Fruit fly (Drosophila melanogaster) whole organism, embryonic: Measurements from ENCODE around the gene HERC2.

Source experiments
- Bgb ChIP-seq: fragments of 200-800 bp; sonication (Bioruptor generic); IDR thresholded peaks from 2 replicates; pipeline ENCODE4 v1.3.6; 2022; ENCODE audit warnings: missing biosample characterization, missing genetic modification characterization; ENCODE audit not compliant: partially characterized antibody
- C15 ChIP-seq: fragments of 200-800 bp; sonication (Bioruptor generic); IDR thresholded peaks from 3 replicates; pipeline ENCODE4 v1.3.6; 2022; ENCODE audit warnings: missing biosample characterization, missing genetic modification characterization
- CG10565 ChIP-seq: fragments of 200-800 bp; sonication (Bioruptor generic); optimal IDR thresholded peaks from 3 replicates; lab custom pipeline; 2016; ENCODE audit warnings: missing biosample characterization, mild to moderate bottlenecking, missing genetic modification characterization
- CG13296 ChIP-seq: fragments of 200-800 bp; sonication (Bioruptor generic); optimal IDR thresholded peaks from 3 replicates; lab custom pipeline; 2018; ENCODE audit warnings: missing biosample characterization, mild to moderate bottlenecking, missing genetic modification characterization
- CG1529 ChIP-seq: fragments of 200-800 bp; sonication (Bioruptor generic); optimal IDR thresholded peaks from 3 replicates; lab custom pipeline; 2018; ENCODE audit warnings: missing biosample characterization, missing genetic modification characterization
- CG15696 ChIP-seq: fragments of 200-800 bp; sonication (Bioruptor generic); optimal IDR thresholded peaks from 2 replicates; lab custom pipeline; 2019; ENCODE audit warnings: missing biosample characterization, mild to moderate bottlenecking, missing genetic modification characterization, moderate library complexity
- CG16863 ChIP-seq: fragments of 200-800 bp; sonication (Bioruptor generic); optimal IDR thresholded peaks from 3 replicates; lab custom pipeline; 2016; ENCODE audit warnings: missing biosample characterization, missing genetic modification characterization
- CG17361 ChIP-seq: fragments of 200-800 bp; sonication (Bioruptor generic); IDR thresholded peaks from 3 replicates; pipeline ENCODE4 v1.3.6; 2022; ENCODE audit warnings: missing biosample characterization, missing genetic modification characterization
- CG17385 ChIP-seq: fragments of 200-800 bp; sonication (Bioruptor generic); optimal IDR thresholded peaks from 3 replicates; lab custom pipeline; 2018; ENCODE audit warnings: missing biosample characterization, mild to moderate bottlenecking, missing genetic modification characterization
- CG1792 ChIP-seq: fragments of 200-800 bp; sonication (Bioruptor generic); optimal IDR thresholded peaks from 2 replicates; lab custom pipeline; 2016; ENCODE audit warnings: missing biosample characterization, missing genetic modification characterization
- CG18262 ChIP-seq: fragments of 200-800 bp; optimal IDR thresholded peaks from 3 replicates; lab custom pipeline; 2019; ENCODE audit warnings: missing biosample characterization, mild to moderate bottlenecking, missing genetic modification characterization, moderate library complexity
- CG2116 ChIP-seq: fragments of 200-800 bp; sonication (Bioruptor generic); optimal IDR thresholded peaks from 3 replicates; lab custom pipeline; 2018; ENCODE audit warnings: missing biosample characterization, mild to moderate bottlenecking, missing genetic modification characterization
- CG2120 ChIP-seq: fragments of 200-800 bp; sonication (Bioruptor generic); optimal IDR thresholded peaks from 3 replicates; lab custom pipeline; 2016; ENCODE audit warnings: missing biosample characterization, missing genetic modification characterization
- CG2129 ChIP-seq: fragments of 200-800 bp; sonication (Bioruptor generic); IDR thresholded peaks from 2 replicates; pipeline ENCODE4 v1.3.6; 2022; ENCODE audit warnings: missing biosample characterization, missing genetic modification characterization; ENCODE audit not compliant: partially characterized antibody
- CG2678 ChIP-seq: fragments of 200-800 bp; sonication (Bioruptor generic); optimal IDR thresholded peaks from 3 replicates; lab custom pipeline; 2019; ENCODE audit warnings: missing biosample characterization, mild to moderate bottlenecking, missing genetic modification characterization, moderate library complexity
- CG3163 ChIP-seq: fragments of 200-800 bp; sonication (Bioruptor generic); optimal IDR thresholded peaks from 3 replicates; lab custom pipeline; 2016; ENCODE audit warnings: missing biosample characterization, missing genetic modification characterization
- CG33213 ChIP-seq: fragments of 200-800 bp; sonication (Bioruptor generic); optimal IDR thresholded peaks from 3 replicates; lab custom pipeline; 2016; ENCODE audit warnings: missing biosample characterization, missing genetic modification characterization
- CG42726 ChIP-seq: fragments of 200-800 bp; sonication (Bioruptor generic); IDR thresholded peaks from 2 replicates; pipeline ENCODE4 v1.3.6; 2022; ENCODE audit warnings: missing biosample characterization, missing genetic modification characterization; ENCODE audit not compliant: partially characterized antibody
- CG7357 ChIP-seq: fragments of 200-800 bp; sonication (Bioruptor generic); IDR thresholded peaks from 3 replicates; pipeline ENCODE4 v1.3.6; 2022; ENCODE audit warnings: missing biosample characterization, missing genetic modification characterization
- CG7987 ChIP-seq: fragments of 200-800 bp; sonication (Bioruptor generic); optimal IDR thresholded peaks from 2 replicates; lab custom pipeline; 2018; ENCODE audit warnings: missing biosample characterization, mild to moderate bottlenecking, missing genetic modification characterization, moderate library complexity
- CG9215 ChIP-seq: fragments of 200-800 bp; sonication (Bioruptor generic); IDR thresholded peaks from 2 replicates; pipeline ENCODE4 v1.3.6; 2022; ENCODE audit warnings: missing biosample characterization, missing genetic modification characterization
- CG9932 ChIP-seq: fragments of 200-800 bp; sonication (Bioruptor generic); IDR thresholded peaks from 2 replicates; pipeline ENCODE4 v1.3.6; 2022; ENCODE audit warnings: missing biosample characterization, missing genetic modification characterization
- Camta ChIP-seq: fragments of 200-800 bp; sonication (Bioruptor generic); optimal IDR thresholded peaks from 2 replicates; lab custom pipeline; 2016; ENCODE audit warnings: missing biosample characterization, missing genetic modification characterization
- Dad ChIP-seq: fragments of 200-800 bp; sonication (Bioruptor generic); optimal IDR thresholded peaks from 3 replicates; lab custom pipeline; 2016; ENCODE audit warnings: missing biosample characterization, missing genetic modification characterization
- Doc2 ChIP-seq: fragments of 200-800 bp; sonication (Bioruptor generic); IDR thresholded peaks from 2 replicates; pipeline ENCODE4 v1.3.6; 2022; ENCODE audit warnings: missing biosample characterization, missing genetic modification characterization
- Dp ChIP-seq: fragments of 200-800 bp; sonication (Bioruptor generic); optimal IDR thresholded peaks from 2 replicates; lab custom pipeline; 2018; ENCODE audit warnings: missing biosample characterization, mild to moderate bottlenecking, missing genetic modification characterization, moderate library complexity
- Dref ChIP-seq: fragments of 200-800 bp; sonication (Bioruptor generic); IDR thresholded peaks from 2 replicates; pipeline ENCODE4 v1.3.6; 2022; ENCODE audit warnings: missing biosample characterization, missing genetic modification characterization
- HLHmδ ChIP-seq: fragments of 200-800 bp; sonication (Bioruptor generic); optimal IDR thresholded peaks from 2 replicates; lab custom pipeline; 2018; ENCODE audit warnings: missing biosample characterization, mild to moderate bottlenecking, missing genetic modification characterization, moderate library complexity
- Mad ChIP-seq: fragments of 200-800 bp; sonication (Bioruptor generic); optimal IDR thresholded peaks from 2 replicates; lab custom pipeline; 2016; ENCODE audit warnings: missing biosample characterization, missing genetic modification characterization
- Nf-YA ChIP-seq: fragments of 200-800 bp; sonication (Bioruptor generic); IDR thresholded peaks from 2 replicates; pipeline ENCODE4 v1.3.6; 2022; ENCODE audit warnings: missing biosample characterization, missing genetic modification characterization
- Rfx ChIP-seq: fragments of 200-800 bp; sonication (Bioruptor generic); IDR thresholded peaks from 2 replicates; pipeline ENCODE4 v1.3.6; 2022; ENCODE audit warnings: missing biosample characterization, missing genetic modification characterization
- Side ChIP-seq: fragments of 200-800 bp; sonication (Bioruptor generic); optimal IDR thresholded peaks from 2 replicates; lab custom pipeline; 2016; ENCODE audit warnings: missing biosample characterization, missing genetic modification characterization
- Sin3A ChIP-seq: fragments of >200 bp; optimal IDR thresholded peaks from 2 replicates; lab custom pipeline; 2018
- Ssrp ChIP-seq: fragments of 200-800 bp; sonication (Bioruptor generic); optimal IDR thresholded peaks from 2 replicates; lab custom pipeline; 2018; ENCODE audit warnings: missing biosample characterization, mild to moderate bottlenecking, missing genetic modification characterization, moderate library complexity
- Vsx1 ChIP-seq: fragments of 200-800 bp; sonication (Bioruptor generic); optimal IDR thresholded peaks from 2 replicates; lab custom pipeline; 2017; ENCODE audit warnings: missing biosample characterization, mild to moderate bottlenecking, missing genetic modification characterization, missing genetic modification reagents
- chinmo ChIP-seq: fragments of 200-800 bp; sonication (Bioruptor generic); IDR thresholded peaks from 4 replicates; pipeline ENCODE4 v1.3.6; 2022; ENCODE audit warnings: missing biosample characterization, missing genetic modification characterization; ENCODE audit not compliant: partially characterized antibody
- crc ChIP-seq: fragments of 200-800 bp; sonication (Bioruptor generic); optimal IDR thresholded peaks from 2 replicates; lab custom pipeline; 2016; ENCODE audit warnings: missing biosample characterization, missing genetic modification characterization
- dmrt11E ChIP-seq: fragments of 200-800 bp; sonication (Bioruptor generic); optimal IDR thresholded peaks from 3 replicates; lab custom pipeline; 2018; ENCODE audit warnings: missing biosample characterization, mild to moderate bottlenecking, missing genetic modification characterization, moderate library complexity
- fd102C ChIP-seq: fragments of 200-800 bp; sonication (Bioruptor generic); optimal IDR thresholded peaks from 2 replicates; lab custom pipeline; 2018; ENCODE audit warnings: missing biosample characterization, mild to moderate bottlenecking, missing genetic modification characterization, moderate library complexity
- ind ChIP-seq: fragments of 200-800 bp; sonication (Bioruptor generic); optimal IDR thresholded peaks from 3 replicates; lab custom pipeline; 2016; ENCODE audit warnings: missing biosample characterization, missing genetic modification characterization
- nmo ChIP-seq: fragments of 200-800 bp; sonication (Bioruptor generic); optimal IDR thresholded peaks from 2 replicates; lab custom pipeline; 2018; ENCODE audit warnings: missing biosample characterization, mild to moderate bottlenecking, missing genetic modification characterization, moderate library complexity
- pb ChIP-seq: fragments of 200-800 bp; sonication (Bioruptor generic); optimal IDR thresholded peaks from 3 replicates; lab custom pipeline; 2016; ENCODE audit warnings: missing biosample characterization, missing genetic modification characterization
- prd ChIP-seq, 3 experiments: fragments of >200 bp in 2 of 3; fragments of 200-800 bp in 1 of 3; sonication (Bioruptor generic) in 1 of 3; optimal IDR thresholded peaks in 2 of 3; IDR thresholded peaks in 1 of 3; 2 replicates in 2 of 3; 3 replicates in 1 of 3; pipeline versions ENCODE4 v1.3.6 to Lab custom; 2017 to 2022; ENCODE audit warnings: missing biosample characterization in 1 of 3, missing genetic modification characterization in 1 of 3
- row ChIP-seq: fragments of 200-800 bp; sonication (Bioruptor generic); IDR thresholded peaks from 3 replicates; pipeline ENCODE4 v1.3.6; 2022; ENCODE audit warnings: missing biosample characterization, missing genetic modification characterization
- sisA ChIP-seq: fragments of 200-800 bp; sonication (Bioruptor generic); IDR thresholded peaks from 2 replicates; pipeline ENCODE4 v1.3.6; 2022; ENCODE audit warnings: missing biosample characterization, missing genetic modification characterization
- slou ChIP-seq: fragments of 200-800 bp; sonication (Bioruptor generic); optimal IDR thresholded peaks from 3 replicates; lab custom pipeline; 2016; ENCODE audit warnings: missing biosample characterization, missing genetic modification characterization
- so ChIP-seq: fragments of 200-800 bp; sonication (Bioruptor generic); IDR thresholded peaks from 3 replicates; pipeline ENCODE4 v1.3.6; 2022; ENCODE audit warnings: missing biosample characterization, missing genetic modification characterization
- sob ChIP-seq: fragments of 200-800 bp; sonication (Bioruptor generic); IDR thresholded peaks from 2 replicates; pipeline ENCODE4 v1.3.6; 2022; ENCODE audit warnings: missing biosample characterization, missing genetic modification characterization
- unc-4 ChIP-seq: fragments of 200-800 bp; sonication (Bioruptor generic); IDR thresholded peaks from 2 replicates; pipeline ENCODE4 v1.3.6; 2022; ENCODE audit warnings: missing biosample characterization, missing genetic modification characterization; ENCODE audit not compliant: partially characterized antibody
- zen2 ChIP-seq: fragments of 200-800 bp; sonication (Bioruptor generic); IDR thresholded peaks from 3 replicates; pipeline ENCODE4 v1.3.6; 2022; ENCODE audit warnings: missing biosample characterization, missing genetic modification characterization; ENCODE audit not compliant: partially characterized antibody
- zfh2 ChIP-seq: fragments of 200-800 bp; sonication (Bioruptor generic); optimal IDR thresholded peaks from 2 replicates; lab custom pipeline; 2016; ENCODE audit warnings: missing biosample characterization, missing genetic modification characterization

HERC2 gene

dm6 chrX:20423747-20424165 lies 29.6 kb downstream of the HERC2 start, which contains the start of the genes Pp4-19C and cactin (continued):
- TF ChIP-seq dmrt11E (tag; lab: Kevin White, UChicago) = peak; percentile 28
- TF ChIP-seq CG7357 (GFP tag; lab: Robert Waterston, UW) = peak; percentile 57; the same call in 1 of the 3 replicates
- TF ChIP-seq row (GFP tag; lab: Robert Waterston, UW) = peak; percentile 72
- TF ChIP-seq CG9932 (GFP tag; lab: Robert Waterston, UW) = peak; percentile 56; the same call in 1 of the 2 replicates
- no peak for TF ChIP-seq Dad (GFP tag; lab: Kevin White, UChicago)
- TF ChIP-seq CG7987 (GFP tag; lab: Kevin White, UChicago) = no peak
- TF ChIP-seq ind (GFP tag; lab: Kevin White, UChicago) = peak; percentile 17
- TF ChIP-seq CG1529 (GFP tag; lab: Kevin White, UChicago) = no peak
- TF ChIP-seq Dref = peak; percentile 77
- 0 out of 2 replicates have a peak, but pooled peaks have one; percentile 25 for TF ChIP-seq sisA (GFP tag; lab: Robert Waterston, UW)
- TF ChIP-seq CG33213 = no peak
- TF ChIP-seq Doc2 (GFP tag; lab: Robert Waterston, UW) = no peak
- TF ChIP-seq nmo (GFP tag; lab: Kevin White, UChicago) = peak; percentile 69
- peak; percentile 72 for TF ChIP-seq Sin3A (lab: Kevin White, UChicago)
- peak; percentile 49; the same call in 1 of the 4 replicates for TF ChIP-seq chinmo
- peak; percentile 44 for TF ChIP-seq Mad (GFP tag; lab: Kevin White, UChicago)
- TF ChIP-seq Rfx (GFP tag; lab: Robert Waterston, UW) = peak; percentile 30; the same call in 1 of the 2 replicates
- peak; percentile 71 for TF ChIP-seq CG2129 (GFP tag; lab: Robert Waterston, UW)
- peak; percentile 76 for TF ChIP-seq Bgb
- peak; percentile 48 for TF ChIP-seq CG2120
- no peak for TF ChIP-seq prd (optimal IDR thresholded peaks at IDR 0.05; lab: Kevin White, UChicago)
- peak; percentile 40; the same call in 1 of the 3 replicates for TF ChIP-seq prd (GFP tag; IDR thresholded peaks at IDR 0.05; lab: Robert Waterston, UW)
- TF ChIP-seq Dp (GFP tag; lab: Kevin White, UChicago) = peak; percentile 24
- peak; percentile 36 for TF ChIP-seq Camta
- TF ChIP-seq C15 = no peak
- peak; percentile 82 for TF ChIP-seq zen2 (GFP tag; lab: Robert Waterston, UW)
- TF ChIP-seq pb (GFP tag; lab: Kevin White, UChicago) = no peak
- TF ChIP-seq slou = no peak
- TF ChIP-seq zfh2 (GFP tag; lab: Kevin White, UChicago) = peak; percentile 35
- TF ChIP-seq, all 482 proteins: peak for 116

- no peak for TF ChIP-seq Ssrp (tag; lab: Kevin White, UChicago)
- TF ChIP-seq Vsx1 (GFP tag; lab: Kevin White, UChicago) = no peak
- TF ChIP-seq CG9215 (GFP tag; lab: Robert Waterston, UW) = no peak
- no peak for TF ChIP-seq sob
- no peak for TF ChIP-seq CG16863 (GFP tag; lab: Kevin White, UChicago)
- no peak for TF ChIP-seq CG1792 (GFP tag; lab: Kevin White, UChicago)
- TF ChIP-seq CG17385 (GFP tag; lab: Kevin White, UChicago) = no peak
- TF ChIP-seq CG2116 (GFP tag; lab: Kevin White, UChicago) = peak; percentile 61
- TF ChIP-seq unc-4 (GFP tag; lab: Robert Waterston, UW) = peak; percentile 42; the same call in 1 of the 2 replicates
- no peak for TF ChIP-seq Side (GFP tag; lab: Kevin White, UChicago)
- no peak for TF ChIP-seq CG17361 (GFP tag; lab: Robert Waterston, UW)
- TF ChIP-seq fd102C (GFP tag; lab: Kevin White, UChicago) = no peak
- TF ChIP-seq CG15696 (tag; lab: Kevin White, UChicago) = no peak
- TF ChIP-seq CG13296 (GFP tag; lab: Kevin White, UChicago) = no peak
- no peak for TF ChIP-seq CG18262 (tag; lab: Kevin White, UChicago)
- no peak for TF ChIP-seq CG42726 (GFP tag; lab: Robert Waterston, UW)
- no peak for TF ChIP-seq Nf-YA (GFP tag; lab: Robert Waterston, UW)
- TF ChIP-seq CG10565 (GFP tag; lab: Kevin White, UChicago) = no peak
- no peak for TF ChIP-seq CG2678
- no peak for TF ChIP-seq so (GFP tag; lab: Robert Waterston, UW)
- TF ChIP-seq CG3163 (GFP tag; lab: Kevin White, UChicago) = no peak
- no peak for TF ChIP-seq HLHmδ (GFP tag; lab: Kevin White, UChicago)
- no peak for TF ChIP-seq crc (GFP tag; lab: Kevin White, UChicago)
These were observed 32.6 kb downstream of the HERC2 start, which contains the start of gene CG15456 for dm6 chrX:20426818-20427217. CG15456 (minus strand) TSS chrX:20427042.
